Fruit fly (Drosophila melanogaster): Measurements from ENCODE around the gene Smyd4-2.

Gene Smyd4-2

DNA sequence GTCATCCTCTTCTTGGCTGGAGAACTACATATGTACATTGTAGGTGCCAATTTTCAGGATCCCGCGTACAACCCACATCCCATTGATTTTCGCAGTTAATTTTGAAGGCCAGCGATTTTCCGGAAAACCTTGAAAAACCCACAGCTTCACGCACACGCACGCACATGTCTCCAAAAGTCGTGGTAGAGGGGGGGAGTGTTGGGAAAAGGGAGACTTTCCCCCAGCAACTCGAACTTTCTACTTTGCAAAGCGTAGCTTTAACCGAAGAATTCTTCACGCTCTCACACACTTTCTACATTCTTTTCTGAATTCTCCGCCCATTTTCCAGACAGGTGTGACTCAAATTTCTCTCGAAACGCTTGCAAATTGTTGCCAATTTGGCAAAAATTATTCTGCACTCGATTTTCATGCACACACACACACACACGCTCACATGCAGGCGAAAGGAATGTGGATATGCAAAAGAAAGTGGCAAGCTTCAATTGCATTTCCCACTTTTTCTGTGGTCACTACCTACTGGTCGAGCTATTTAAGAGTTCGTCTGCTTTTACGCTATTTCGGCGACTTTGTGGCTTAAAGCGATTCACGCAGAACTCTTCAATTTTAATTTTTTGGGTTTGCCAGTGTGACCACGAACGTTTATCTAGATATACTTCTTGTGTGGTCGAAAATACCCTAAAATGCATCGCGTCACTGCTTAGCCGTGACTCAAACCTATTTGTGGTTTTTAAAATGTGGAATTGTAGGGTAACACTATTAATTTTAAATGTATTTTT is 12.6 kb upstream of the Smyd4-2 start, which contains the start of gene SCaMC (continued):
- TF ChIP-seq ind (GFP tag; optimal IDR thresholded peaks at IDR 0.05) (no peak), Stat92E (GFP tag; optimal IDR thresholded peaks at IDR 0.05) (peak in 1 of 3 experiments; percentile 41), CG1529 (GFP tag; optimal IDR thresholded peaks at IDR 0.05) (no peak), CG17186 (GFP tag; optimal IDR thresholded peaks at IDR 0.05) (peak; percentile 56), CG15073 (GFP tag; optimal IDR thresholded peaks at IDR 0.05) (no peak), CG9797 (GFP tag; optimal IDR thresholded peaks at IDR 0.05) (peak; percentile 97), CG10543 (GFP tag; optimal IDR thresholded peaks at IDR 0.05) (no peak), CG4854 (GFP tag; optimal IDR thresholded peaks at IDR 0.05) (peak; percentile 14), dm (GFP tag; optimal IDR thresholded peaks at IDR 0.05) (no peak), nom (GFP tag; optimal IDR thresholded peaks at IDR 0.05) (no peak), Atf-2 (GFP tag; optimal IDR thresholded peaks at IDR 0.05) (no peak), Hr51 (GFP tag; optimal IDR thresholded peaks at IDR 0.05) (no peak), Myb (GFP tag; optimal IDR thresholded peaks at IDR 0.05) (peak; percentile 85), Bgb (GFP tag; IDR thresholded peaks at IDR 0.05; ENCODE audit: partially characterized antibody) (peak; percentile 43; the same call in 1 of the 2 replicates), Sry-δ (GFP tag; optimal IDR thresholded peaks at IDR 0.05) (peak; percentile 35), az2 (GFP tag; optimal IDR thresholded peaks at IDR 0.05) (no peak), Doc2 (GFP tag; IDR thresholded peaks at IDR 0.05) (no peak), CG18011 (GFP tag; optimal IDR thresholded peaks at IDR 0.05) (no peak), CG17385 (GFP tag; optimal IDR thresholded peaks at IDR 0.05) (no peak), Hr39 (optimal IDR thresholded peaks at IDR 0.05) (no peak), CG17328 (GFP tag; IDR thresholded peaks at IDR 0.05) (no peak), cato (GFP tag; optimal IDR thresholded peaks at IDR 0.05; ENCODE audit: borderline replicate concordance) (no peak), cwo (GFP tag; optimal IDR thresholded peaks at IDR 0.05) (no peak), Antp (GFP tag; optimal IDR thresholded peaks at IDR 0.05) (no peak), MTF-1 (GFP tag; optimal IDR thresholded peaks at IDR 0.05; ENCODE audit: borderline replicate concordance) (no peak), repo (GFP tag; optimal IDR thresholded peaks at IDR 0.05) (no peak), usp (GFP tag; optimal IDR thresholded peaks at IDR 0.05) (no peak), HmgD (GFP tag; optimal IDR thresholded peaks at IDR 0.05) (peak; percentile 20), ewg (GFP tag; optimal IDR thresholded peaks at IDR 0.05) (peak; percentile 31), Dip2 (GFP tag; IDR thresholded peaks at IDR 0.05) (no peak), btn (GFP tag; optimal IDR thresholded peaks at IDR 0.05) (no peak), Pdp1 (GFP tag; optimal IDR thresholded peaks at IDR 0.05) (peak in 1 of 2 experiments; percentile 61), vfl (GFP tag; optimal IDR thresholded peaks at IDR 0.05) (no peak), esg (GFP tag; conservative IDR thresholded peaks at IDR 0.05) (no peak), gce (GFP tag; IDR thresholded peaks at IDR 0.05) (no peak), emc (GFP tag; optimal IDR thresholded peaks at IDR 0.05) (no peak), CG2678 (tag; optimal IDR thresholded peaks at IDR 0.05) (no peak), CoRest (tag; optimal IDR thresholded peaks at IDR 0.05) (peak; percentile 59), fd64A (GFP tag; optimal IDR thresholded peaks at IDR 0.05) (no peak), dpn (GFP tag; optimal IDR thresholded peaks at IDR 0.05) (peak in 1 of 2 experiments; percentile 2), D19B (GFP tag; optimal IDR thresholded peaks at IDR 0.05) (no peak), Hr3 (GFP tag; optimal IDR thresholded peaks at IDR 0.05) (no peak), zen2 (GFP tag; IDR thresholded peaks at IDR 0.05; ENCODE audit: partially characterized antibody) (no peak), CG3995 (GFP tag; optimal IDR thresholded peaks at IDR 0.05) (peak; percentile 58), H2.0 (GFP tag; IDR thresholded peaks at IDR 0.05) (no peak), crol (GFP tag; IDR thresholded peaks at IDR 0.05) (peak; percentile 62), CG2199 (GFP tag; IDR thresholded peaks at IDR 0.05) (no peak), trem (tag; optimal IDR thresholded peaks at IDR 0.05) (peak; percentile 80), YL-1 (GFP tag; optimal IDR thresholded peaks at IDR 0.05) (peak; percentile 85)
